Fruit fly (Drosophila melanogaster) whole organism, embryonic: Measurements from ENCODE around the gene CG9776.

Source experiments
- Ada2b ChIP-seq: fragments of 200-800 bp; sonication (Bioruptor generic); IDR thresholded peaks from 2 replicates; pipeline ENCODE4 v1.3.6; 2022; ENCODE audit warnings: missing biosample characterization, missing genetic modification characterization
- CG10321 ChIP-seq: fragments of 200-800 bp; sonication (Bioruptor generic); IDR thresholded peaks from 2 replicates; pipeline ENCODE4 v1.3.6; 2022; ENCODE audit warnings: missing biosample characterization, missing genetic modification characterization
- CG10366 ChIP-seq: fragments of 200-800 bp; sonication (Bioruptor generic); IDR thresholded peaks from 2 replicates; pipeline ENCODE4 v1.3.6; 2022; ENCODE audit warnings: missing biosample characterization, missing genetic modification characterization
- CG12071 ChIP-seq: fragments of 200-800 bp; sonication (Bioruptor generic); optimal IDR thresholded peaks from 3 replicates; lab custom pipeline; 2018; ENCODE audit warnings: missing biosample characterization, mild to moderate bottlenecking, missing genetic modification characterization
- CG12942 ChIP-seq: fragments of 200-800 bp; sonication (Bioruptor generic); optimal IDR thresholded peaks from 3 replicates; lab custom pipeline; 2016; ENCODE audit warnings: missing biosample characterization, missing genetic modification characterization
- CG14667 ChIP-seq: fragments of 200-800 bp; sonication (Bioruptor generic); IDR thresholded peaks from 2 replicates; pipeline ENCODE4 v1.3.6; 2022; ENCODE audit warnings: missing biosample characterization, missing genetic modification characterization
- CG15479 ChIP-seq: fragments of 200-800 bp; sonication (Bioruptor generic); optimal IDR thresholded peaks from 3 replicates; lab custom pipeline; 2019; ENCODE audit warnings: missing biosample characterization, mild to moderate bottlenecking, missing genetic modification characterization, moderate library complexity
- CG15601 ChIP-seq: fragments of 200-800 bp; sonication (Bioruptor generic); optimal IDR thresholded peaks from 3 replicates; lab custom pipeline; 2019; ENCODE audit warnings: missing biosample characterization, mild to moderate bottlenecking, missing genetic modification characterization, moderate library complexity
- CG1602 ChIP-seq: fragments of 200-800 bp; sonication (Bioruptor generic); optimal IDR thresholded peaks from 3 replicates; lab custom pipeline; 2016; ENCODE audit warnings: missing biosample characterization, missing genetic modification characterization
- CG1647 ChIP-seq: fragments of 200-800 bp; sonication (Bioruptor generic); optimal IDR thresholded peaks from 3 replicates; lab custom pipeline; 2016; ENCODE audit warnings: missing biosample characterization, missing genetic modification characterization
- CG16813 ChIP-seq: fragments of 200-800 bp; sonication (Bioruptor generic); IDR thresholded peaks from 3 replicates; pipeline ENCODE4 v1.3.6; 2022; ENCODE audit warnings: missing biosample characterization, missing genetic modification characterization; ENCODE audit not compliant: partially characterized antibody
- CG18262 ChIP-seq: fragments of 200-800 bp; optimal IDR thresholded peaks from 3 replicates; lab custom pipeline; 2019; ENCODE audit warnings: missing biosample characterization, mild to moderate bottlenecking, missing genetic modification characterization, moderate library complexity
- CG2129 ChIP-seq: fragments of 200-800 bp; sonication (Bioruptor generic); IDR thresholded peaks from 2 replicates; pipeline ENCODE4 v1.3.6; 2022; ENCODE audit warnings: missing biosample characterization, missing genetic modification characterization; ENCODE audit not compliant: partially characterized antibody
- CG34376 ChIP-seq: fragments of 200-800 bp; sonication (Bioruptor generic); optimal IDR thresholded peaks from 2 replicates; lab custom pipeline; 2018; ENCODE audit warnings: missing biosample characterization, mild to moderate bottlenecking, missing genetic modification characterization
- CG4617 ChIP-seq: fragments of 200-800 bp; sonication (Bioruptor generic); optimal IDR thresholded peaks from 3 replicates; lab custom pipeline; 2016; ENCODE audit warnings: missing biosample characterization, missing genetic modification characterization, borderline replicate concordance
- CG6813 ChIP-seq: fragments of 200-800 bp; sonication (Bioruptor generic); optimal IDR thresholded peaks from 2 replicates; lab custom pipeline; 2017; ENCODE audit warnings: missing biosample characterization, missing genetic modification characterization, mild to moderate bottlenecking, moderate library complexity, missing genetic modification reagents
- CG7556 ChIP-seq: fragments of 200-800 bp; sonication (Bioruptor generic); optimal IDR thresholded peaks from 2 replicates; lab custom pipeline; 2017; ENCODE audit warnings: missing biosample characterization, mild to moderate bottlenecking, missing genetic modification characterization
- CG8089 ChIP-seq: fragments of 200-800 bp; sonication (Bioruptor generic); optimal IDR thresholded peaks from 3 replicates; lab custom pipeline; 2016; ENCODE audit warnings: missing biosample characterization, missing genetic modification characterization
- CG8290 ChIP-seq, 3 experiments: fragments of 200-800 bp; sonication (Bioruptor generic); optimal IDR thresholded peaks; 2 replicates each; lab custom pipeline; 2016 to 2019; ENCODE audit warnings: missing biosample characterization in 3 of 3, missing genetic modification characterization in 3 of 3, mild to moderate bottlenecking in 2 of 3, moderate library complexity in 1 of 3
- CG9437 ChIP-seq: fragments of 200-800 bp; sonication (Bioruptor generic); optimal IDR thresholded peaks from 2 replicates; lab custom pipeline; 2018; ENCODE audit warnings: missing biosample characterization, mild to moderate bottlenecking, missing genetic modification characterization
- CoRest ChIP-seq: fragments of 200-800 bp; sonication (Bioruptor generic); optimal IDR thresholded peaks from 3 replicates; lab custom pipeline; 2018; ENCODE audit warnings: missing biosample characterization, mild to moderate bottlenecking, missing genetic modification characterization, moderate library complexity
- Dll ChIP-seq: fragments of 200-800 bp; sonication (Bioruptor generic); IDR thresholded peaks from 4 replicates; pipeline ENCODE4 v1.3.6; 2022; ENCODE audit warnings: missing biosample characterization, missing genetic modification characterization; ENCODE audit not compliant: partially characterized antibody
- E2f2 ChIP-seq: fragments of 200-800 bp; sonication (Bioruptor generic); IDR thresholded peaks from 2 replicates; pipeline ENCODE4 v1.3.6; 2022; ENCODE audit warnings: missing biosample characterization, missing genetic modification characterization
- Elba2 ChIP-seq: fragments of 200-800 bp; sonication (Bioruptor generic); optimal IDR thresholded peaks from 3 replicates; lab custom pipeline; 2016; ENCODE audit warnings: missing biosample characterization, missing genetic modification characterization
- Ets97D ChIP-seq: fragments of 200-800 bp; sonication (Bioruptor generic); optimal IDR thresholded peaks from 3 replicates; lab custom pipeline; 2016; ENCODE audit warnings: missing biosample characterization, missing genetic modification characterization
- HLH54F ChIP-seq: fragments of 200-800 bp; sonication (Bioruptor generic); optimal IDR thresholded peaks from 3 replicates; lab custom pipeline; 2016; ENCODE audit warnings: missing biosample characterization, missing genetic modification characterization
- MESR4 ChIP-seq: fragments of 200-800 bp; sonication (Bioruptor generic); optimal IDR thresholded peaks from 2 replicates; lab custom pipeline; 2018; ENCODE audit warnings: missing biosample characterization, mild to moderate bottlenecking, missing genetic modification characterization, moderate library complexity
- Neu2 ChIP-seq: fragments of 200-800 bp; sonication (Bioruptor generic); optimal IDR thresholded peaks from 3 replicates; lab custom pipeline; 2016; ENCODE audit warnings: missing biosample characterization, missing genetic modification characterization, borderline replicate concordance
- Ravus ChIP-seq: fragments of 200-800 bp; sonication (Bioruptor generic); IDR thresholded peaks from 2 replicates; pipeline ENCODE4 v1.3.6; 2022; ENCODE audit warnings: missing biosample characterization, missing genetic modification characterization
- Sry-δ ChIP-seq: fragments of 200-800 bp; sonication (Bioruptor generic); optimal IDR thresholded peaks from 2 replicates; lab custom pipeline; 2016; ENCODE audit warnings: missing biosample characterization, missing genetic modification characterization
- TFAM ChIP-seq: fragments of 200-800 bp; sonication (Bioruptor generic); optimal IDR thresholded peaks from 2 replicates; lab custom pipeline; 2017; ENCODE audit warnings: missing biosample characterization, missing genetic modification characterization, inconsistent platforms
- Trl ChIP-seq, 3 experiments: fragments of >200 bp in 2 of 3; fragments of 200-800 bp in 1 of 3; sonication (Bioruptor generic) in 1 of 3; optimal IDR thresholded peaks; 2 replicates in 1 of 3; 3 replicates in 2 of 3; lab custom pipeline; 2016 to 2017; ENCODE audit warnings: missing biosample characterization in 1 of 3, missing genetic modification characterization in 1 of 3
- ato ChIP-seq: fragments of 200-800 bp; sonication (Bioruptor generic); IDR thresholded peaks from 2 replicates; pipeline ENCODE4 v1.3.6; 2022; ENCODE audit warnings: missing biosample characterization, missing genetic modification characterization; ENCODE audit not compliant: partially characterized antibody
- bbx ChIP-seq: fragments of 200-800 bp; sonication (Bioruptor generic); IDR thresholded peaks from 2 replicates; pipeline ENCODE4 v1.3.6; 2022; ENCODE audit warnings: missing biosample characterization, missing genetic modification characterization; ENCODE audit not compliant: partially characterized antibody
- bcd ChIP-seq: fragments of 200-800 bp; sonication (Bioruptor generic); optimal IDR thresholded peaks from 2 replicates; lab custom pipeline; 2017; ENCODE audit warnings: missing biosample characterization, mild to moderate bottlenecking, missing genetic modification characterization
- cad ChIP-seq: fragments of >200 bp; optimal IDR thresholded peaks from 2 replicates; lab custom pipeline; 2017; ENCODE audit warnings: missing biosample characterization, missing genetic modification characterization
- chm ChIP-seq: fragments of 200-800 bp; sonication (Bioruptor generic); IDR thresholded peaks from 2 replicates; pipeline ENCODE4 v1.3.6; 2022; ENCODE audit warnings: missing biosample characterization, missing genetic modification characterization
- dan ChIP-seq: fragments of 200-800 bp; sonication (Bioruptor generic); IDR thresholded peaks from 2 replicates; pipeline ENCODE4 v1.3.6; 2022; ENCODE audit warnings: missing biosample characterization, missing genetic modification characterization
- danr ChIP-seq: fragments of 200-800 bp; sonication (Bioruptor generic); IDR thresholded peaks from 2 replicates; pipeline ENCODE4 v1.3.6; 2022; ENCODE audit warnings: missing biosample characterization, missing genetic modification characterization
- fd102C ChIP-seq: fragments of 200-800 bp; sonication (Bioruptor generic); optimal IDR thresholded peaks from 2 replicates; lab custom pipeline; 2018; ENCODE audit warnings: missing biosample characterization, mild to moderate bottlenecking, missing genetic modification characterization, moderate library complexity
- h ChIP-seq: fragments of >200 bp; optimal IDR thresholded peaks from 2 replicates; lab custom pipeline; 2017
- p53 ChIP-seq: fragments of 200-800 bp; sonication (Bioruptor generic); optimal IDR thresholded peaks from 2 replicates; lab custom pipeline; 2016; ENCODE audit warnings: missing biosample characterization, missing genetic modification characterization
- pfk ChIP-seq: fragments of 200-800 bp; sonication (Bioruptor generic); optimal IDR thresholded peaks from 2 replicates; lab custom pipeline; 2018; ENCODE audit warnings: missing biosample characterization, mild to moderate bottlenecking, missing genetic modification characterization, moderate library complexity
- pho ChIP-seq: fragments of 200-800 bp; sonication (Bioruptor generic); optimal IDR thresholded peaks from 2 replicates; lab custom pipeline; 2016; ENCODE audit warnings: missing biosample characterization, missing genetic modification characterization
- psq ChIP-seq: fragments of 200-800 bp; sonication (Bioruptor generic); optimal IDR thresholded peaks from 2 replicates; lab custom pipeline; 2017; ENCODE audit warnings: missing biosample characterization, missing genetic modification characterization
- ro ChIP-seq: fragments of 200-800 bp; sonication (Bioruptor generic); IDR thresholded peaks from 2 replicates; pipeline ENCODE4 v1.3.6; 2022; ENCODE audit warnings: missing biosample characterization, missing genetic modification characterization
- schlank ChIP-seq: fragments of 200-800 bp; sonication (Bioruptor generic); optimal IDR thresholded peaks from 2 replicates; lab custom pipeline; 2018; ENCODE audit warnings: missing biosample characterization, mild to moderate bottlenecking, missing genetic modification characterization
- seq ChIP-seq: fragments of 200-800 bp; sonication (Bioruptor generic); IDR thresholded peaks from 2 replicates; pipeline ENCODE4 v1.3.6; 2022; ENCODE audit warnings: missing biosample characterization, missing genetic modification characterization
- sug ChIP-seq: fragments of 200-800 bp; optimal IDR thresholded peaks from 2 replicates; lab custom pipeline; 2019; ENCODE audit warnings: missing biosample characterization, mild to moderate bottlenecking, missing genetic modification characterization, moderate library complexity
- toy ChIP-seq: fragments of 200-800 bp; sonication (Bioruptor generic); IDR thresholded peaks from 2 replicates; pipeline ENCODE4 v1.3.6; 2022; ENCODE audit warnings: missing biosample characterization, missing genetic modification characterization
- usp ChIP-seq: fragments of >200 bp; optimal IDR thresholded peaks from 2 replicates; lab custom pipeline; 2017; ENCODE audit warnings: missing biosample characterization, missing genetic modification characterization

Gene CG9776

DNA sequence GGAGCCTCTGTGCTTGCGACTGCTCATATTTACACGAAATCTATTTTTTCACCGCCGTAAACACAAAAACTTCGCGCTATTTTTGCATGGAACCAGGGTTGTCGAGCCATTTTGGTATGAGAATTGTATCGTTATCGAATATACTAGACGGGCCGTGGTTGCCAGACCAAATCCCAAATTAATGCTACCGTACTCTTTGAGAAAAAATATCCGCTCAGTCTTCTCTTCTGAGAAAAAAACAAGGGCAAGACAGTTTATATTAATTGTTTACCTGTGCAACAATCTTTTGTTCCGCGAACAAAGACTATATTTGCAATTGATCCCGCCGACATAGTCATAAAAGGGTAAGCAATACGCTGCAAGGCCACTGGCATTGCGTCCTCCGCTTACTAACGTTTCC, 3.7 kb upstream of the CG9776 start, which contains the start of the genes Skp2 and CG1103 (continued):
- TF ChIP-seq sug (no peak), CG9437 (GFP tag; lab: Kevin White, UChicago) (no peak), schlank (tag; lab: Kevin White, UChicago) (no peak), Neu2 (GFP tag; lab: Kevin White, UChicago) (no peak), CG14667 (GFP tag; lab: Robert Waterston, UW) (no peak), bbx (GFP tag; lab: Robert Waterston, UW) (peak; percentile 27; the same call in 1 of the 2 replicates), CG15479 (GFP tag; lab: Kevin White, UChicago) (no peak), seq (GFP tag; lab: Robert Waterston, UW) (no peak), MESR4 (peak; percentile 79), HLH54F (no peak), chm (no peak), CG7556 (GFP tag; lab: Kevin White, UChicago) (no peak), pfk (no peak), E2f2 (GFP tag; lab: Robert Waterston, UW) (peak; percentile 91), danr (GFP tag; lab: Robert Waterston, UW) (no peak), CG34376 (GFP tag; lab: Kevin White, UChicago) (peak; percentile 1), CG15601 (peak; percentile 25), bcd (GFP tag; lab: Kevin White, UChicago) (no peak), TFAM (GFP tag; lab: Kevin White, UChicago) (no peak), CG6813 (GFP tag; lab: Kevin White, UChicago) (no peak), ro (GFP tag; lab: Robert Waterston, UW) (no peak), Ets97D (GFP tag; lab: Kevin White, UChicago) (peak; percentile 56), Ravus (GFP tag; lab: Robert Waterston, UW) (no peak), toy (GFP tag; lab: Robert Waterston, UW) (no peak), Trl (optimal IDR thresholded peaks at IDR 0.05; lab: Kevin White, UChicago) (peak in 1 of 2 experiments; percentile 38), Trl (GFP tag; optimal IDR thresholded peaks at IDR 0.05; lab: Kevin White, UChicago) (no peak), CG12942 (GFP tag; lab: Kevin White, UChicago) (no peak), cad (GFP tag; lab: Kevin White, UChicago) (no peak), ato (GFP tag; lab: Robert Waterston, UW) (peak; percentile 43; the same call in 1 of the 2 replicates), CG2129 (GFP tag; lab: Robert Waterston, UW) (no peak), CG12071 (GFP tag; lab: Kevin White, UChicago) (no peak), CG10366 (GFP tag; lab: Robert Waterston, UW) (no peak), Sry-δ (GFP tag; lab: Kevin White, UChicago) (peak; percentile 52), CG10321 (GFP tag; lab: Robert Waterston, UW) (no peak), h (lab: Kevin White, UChicago) (no peak), CG8089 (GFP tag; lab: Kevin White, UChicago) (no peak), Dll (GFP tag; lab: Robert Waterston, UW) (peak; percentile 46; the same call in 2 of the 4 replicates), pho (GFP tag; lab: Kevin White, UChicago) (no peak), CG16813 (GFP tag; lab: Robert Waterston, UW) (peak; percentile 44; the same call in 1 of the 3 replicates), CG1647 (no peak), p53 (peak; percentile 16), CG4617 (GFP tag; lab: Kevin White, UChicago) (peak; percentile 72), CG1602 (no peak), CG18262 (no peak), fd102C (GFP tag; lab: Kevin White, UChicago) (no peak), dan (GFP tag; lab: Robert Waterston, UW) (no peak), CG8290 (GFP tag; optimal IDR thresholded peaks at IDR 0.05; lab: Kevin White, UChicago) (peak; percentile 11), CG8290 (tag; optimal IDR thresholded peaks at IDR 0.05; lab: Kevin White, UChicago) (peak in 1 of 2 experiments; percentile 64), usp (GFP tag; lab: Kevin White, UChicago) (no peak), CoRest (tag; lab: Kevin White, UChicago) (peak; percentile 10), Elba2 (no peak), Ada2b (GFP tag; lab: Robert Waterston, UW) (no peak), psq (GFP tag; lab: Kevin White, UChicago) (no peak)
